Worm (Caenorhabditis elegans): Measurements from ENCODE around the gene zipt-13.

Gene zipt-13

DNA sequence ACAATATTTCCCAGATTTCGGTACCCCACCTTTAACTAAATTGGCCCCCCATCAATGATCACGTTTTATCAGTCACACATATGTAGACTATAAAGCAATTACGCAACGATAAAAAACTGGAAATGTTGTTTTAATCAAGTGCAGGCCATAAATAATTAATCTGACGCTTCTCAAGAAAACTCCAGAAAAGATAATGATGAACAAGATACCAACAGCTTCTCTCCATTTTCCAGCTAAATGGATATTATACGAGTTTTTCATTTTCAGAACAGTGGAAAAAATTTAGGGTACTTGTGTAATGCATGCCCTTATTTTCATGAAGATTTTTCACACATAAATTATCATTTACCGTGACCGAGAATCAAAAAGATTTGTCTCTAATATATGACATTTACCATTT lies 20.4 kb downstream of the zipt-13 start (continued):
- no peak for TF ChIP-seq fos-1 (tag; optimal IDR thresholded peaks at IDR 0.05)
- no peak for TF ChIP-seq egl-27 (tag; optimal IDR thresholded peaks at IDR 0.05)
- TF ChIP-seq nhr-25 (tag; optimal IDR thresholded peaks at IDR 0.05; ENCODE audit: borderline replicate concordance, insufficient read depth), result no peak
- no peak for TF ChIP-seq F44E2.7 (GFP tag; IDR thresholded peaks at IDR 0.05)
- TF ChIP-seq daf-8 (GFP tag; IDR thresholded peaks at IDR 0.05), result no peak
- no peak for TF ChIP-seq sdz-12 (GFP tag; optimal IDR thresholded peaks at IDR 0.05)
- TF ChIP-seq php-3 (GFP tag; IDR thresholded peaks at IDR 0.05), result peak; percentile 85
- no peak for TF ChIP-seq lsy-2 (tag; optimal IDR thresholded peaks at IDR 0.05)
- no peak for TF ChIP-seq daf-12 (tag; optimal IDR thresholded peaks at IDR 0.05)
- no peak for TF ChIP-seq lin-15B (tag; optimal IDR thresholded peaks at IDR 0.05)
- no peak for TF ChIP-seq spr-3 (GFP tag; optimal IDR thresholded peaks at IDR 0.05)
- peak; percentile 33; the same call in 1 of the 2 replicates for TF ChIP-seq ceh-20 (GFP tag; IDR thresholded peaks at IDR 0.05)
- TF ChIP-seq zag-1 (tag; optimal IDR thresholded peaks at IDR 0.05), result no peak
- no peak for TF ChIP-seq T20F7.1 (GFP tag; optimal IDR thresholded peaks at IDR 0.05)
- TF ChIP-seq ctbp-1 (GFP tag; IDR thresholded peaks at IDR 0.05), result no peak
- TF ChIP-seq hlh-11 (tag; optimal IDR thresholded peaks at IDR 0.05), result peak; percentile 65
- no peak for TF ChIP-seq ceh-82 (tag; optimal IDR thresholded peaks at IDR 0.05)
- TF ChIP-seq pqm-1 (tag; optimal IDR thresholded peaks at IDR 0.05), result peak; percentile 25
- TF ChIP-seq aha-1 (tag), result peak; percentile 74
- no peak for TF ChIP-seq daf-19 (GFP tag; conservative IDR thresholded peaks at IDR 0.05)
- TF ChIP-seq gei-8 (GFP tag; optimal IDR thresholded peaks at IDR 0.05), result no peak
- no peak for TF ChIP-seq ceh-28 (tag; optimal IDR thresholded peaks at IDR 0.05)

DNA sequence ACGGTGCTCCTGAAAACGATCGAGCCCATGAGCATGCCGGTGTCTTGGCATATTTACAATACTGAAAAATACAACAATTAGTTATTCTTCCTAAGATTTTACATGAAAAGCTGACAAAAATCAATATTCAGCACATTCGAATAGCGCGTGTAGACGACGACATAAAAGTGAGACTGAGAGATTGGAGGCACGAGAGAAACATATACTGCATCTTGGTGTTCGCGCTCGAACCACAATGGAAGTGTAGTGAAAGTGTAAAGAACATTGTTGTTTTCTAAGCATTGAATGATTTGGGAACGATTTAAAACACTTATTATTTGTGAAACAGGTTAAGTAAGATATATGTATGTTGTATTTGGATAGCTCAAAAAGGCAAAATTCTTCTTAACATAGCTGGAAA lies 21.3 kb downstream of the zipt-13 start, which contains the start of gene F44A6.4:
Gene F44A6.4 (minus strand): TSS at position 67 of the 400 bp plus-strand sequence.
- TF ChIP-seq Y75B8A.6 (GFP tag; IDR thresholded peaks at IDR 0.05) (no peak), dpl-1 (GFP tag; optimal IDR thresholded peaks at IDR 0.05) (no peak), egl-43 (GFP tag; IDR thresholded peaks at IDR 0.05) (no peak), T20F7.1 (GFP tag; optimal IDR thresholded peaks at IDR 0.05) (no peak), cey-2 (tag; optimal IDR thresholded peaks at IDR 0.05; ENCODE audit: borderline replicate concordance, insufficient read depth) (no peak), mxl-3 (GFP tag; optimal IDR thresholded peaks at IDR 0.05) (peak; percentile 26), lin-39 (tag; optimal IDR thresholded peaks at IDR 0.05) (no peak), nhr-6 (tag; optimal IDR thresholded peaks at IDR 0.05) (no peak), nhr-111 (GFP tag; optimal IDR thresholded peaks at IDR 0.05) (no peak), F49E8.2 (tag; optimal IDR thresholded peaks at IDR 0.05; ENCODE audit: borderline replicate concordance) (no peak), zag-1 (tag; optimal IDR thresholded peaks at IDR 0.05) (no peak), F37D6.2 (tag; optimal IDR thresholded peaks at IDR 0.05) (no peak), mdl-1 (tag; optimal IDR thresholded peaks at IDR 0.05) (peak in 1 of 2 experiments; percentile 49), spr-1 (tag; optimal IDR thresholded peaks at IDR 0.05) (no peak), ZK337.2 (GFP tag; IDR thresholded peaks at IDR 0.05) (no peak), dve-1 (tag; optimal IDR thresholded peaks at IDR 0.05; ENCODE audit: insufficient read depth) (peak; percentile 5), daf-16 (GFP tag; optimal IDR thresholded peaks at IDR 0.05) (no peak), daf-16 (tag; optimal IDR thresholded peaks at IDR 0.05) (no peak), ceh-32 (tag; optimal IDR thresholded peaks at IDR 0.05; ENCODE audit: poor library complexity) (no peak), hlh-30 (tag; optimal IDR thresholded peaks at IDR 0.05; ENCODE audit: insufficient read depth) (peak; percentile 58), unc-62 (GFP tag; optimal IDR thresholded peaks at IDR 0.05 in 1 of 2) (no peak), unc-62 (tag; optimal IDR thresholded peaks at IDR 0.05) (no peak), zfp-3 (GFP tag; conservative IDR thresholded peaks at IDR 0.05) (no peak), aly-2 (tag; optimal IDR thresholded peaks at IDR 0.05) (no peak), F10B5.3 (tag; optimal IDR thresholded peaks at IDR 0.05) (no peak), tra-1 (GFP tag; IDR thresholded peaks at IDR 0.05) (no peak), ceh-44 (GFP tag; IDR thresholded peaks at IDR 0.05) (no peak), fkh-10 (GFP tag; optimal IDR thresholded peaks at IDR 0.05) (no peak), jun-1 (tag; optimal IDR thresholded peaks at IDR 0.05) (no peak), hmg-1.1 (GFP tag; IDR thresholded peaks at IDR 0.05) (0 out of 2 replicates have a peak, but pooled peaks have one; percentile 21), ama-1 (optimal IDR thresholded peaks at IDR 0.05) (no peak), arid-1 (GFP tag; conservative IDR thresholded peaks at IDR 0.05) (no peak)

Data from whole organism, L4 larva.